Worm (Caenorhabditis elegans): ENCODE data around the gene nspd-2.
"Not testable (repeated sequence)": the region's sequence is repeated elsewhere in the genome, so short reads cannot be mapped to it uniquely, and the experiment has no call there.

nspd-2 gene

ce11 chrIV:9884257-9884656, 40.4 kb downstream of the nspd-2 start, which contains the start of the genes prp-18 and mccc-1 (continued):
- TF ChIP-seq hmg-1.2 (GFP tag; IDR thresholded peaks at IDR 0.05) (peak; percentile 77; the same call in 1 of the 2 replicates), nhr-80 (tag; optimal IDR thresholded peaks at IDR 0.05) (peak; percentile 33), snpc-1.3 (tag; optimal IDR thresholded peaks at IDR 0.05; ENCODE audit: insufficient read depth) (peak; percentile 16), pbrm-1 (GFP tag; IDR thresholded peaks at IDR 0.05) (no peak), lsl-1 (GFP tag; optimal IDR thresholded peaks at IDR 0.05) (peak; percentile 40), attf-6 (GFP tag; IDR thresholded peaks at IDR 0.05) (no peak), madf-6 (GFP tag; IDR thresholded peaks at IDR 0.05) (peak; percentile 23; the same call in 1 of the 2 replicates), rcor-1 (GFP tag; IDR thresholded peaks at IDR 0.05) (peak; percentile 37; the same call in 1 of the 2 replicates), him-1 (tag; optimal IDR thresholded peaks at IDR 0.05) (peak; percentile 23), unc-130 (GFP tag; optimal IDR thresholded peaks at IDR 0.05) (peak; percentile 2)

ce11 chrIV:9889857-9890256, 46.0 kb downstream of the nspd-2 start, which contains the start of gene ttbk-3:
Gene ttbk-3 (minus strand): TSS chrIV:9889957.
- no peak for TF ChIP-seq B0019.2 (GFP tag; conservative IDR thresholded peaks at IDR 0.05)
- no peak for TF ChIP-seq lir-1 (GFP tag; conservative IDR thresholded peaks at IDR 0.05)
- TF ChIP-seq bed-2 (GFP tag; IDR thresholded peaks at IDR 0.05): no peak
- no peak for TF ChIP-seq F22D6.2 (tag; optimal IDR thresholded peaks at IDR 0.05)
- TF ChIP-seq gei-17 (GFP tag; optimal IDR thresholded peaks at IDR 0.05): no peak
- TF ChIP-seq hmg-1.2 (GFP tag; IDR thresholded peaks at IDR 0.05): no peak
- no peak for TF ChIP-seq Y67H2A.10 (GFP tag; conservative IDR thresholded peaks at IDR 0.05)
- TF ChIP-seq ztf-28 (GFP tag; IDR thresholded peaks at IDR 0.05): no peak
- no peak for TF ChIP-seq ztf-22 (GFP tag; optimal IDR thresholded peaks at IDR 0.05)
- TF ChIP-seq cebp-2 (GFP tag; IDR thresholded peaks at IDR 0.05): no peak
- TF ChIP-seq madf-6 (GFP tag; IDR thresholded peaks at IDR 0.05): no peak
- TF ChIP-seq hlh-26 (GFP tag; conservative IDR thresholded peaks at IDR 0.05): no peak
- TF ChIP-seq F39B2.1 (GFP tag; IDR thresholded peaks at IDR 0.05): no peak
- no peak for TF ChIP-seq lsy-27 (tag; optimal IDR thresholded peaks at IDR 0.05; ENCODE audit: borderline replicate concordance, insufficient read depth)
- no peak for TF ChIP-seq nhr-179 (tag; optimal IDR thresholded peaks at IDR 0.05)
- TF ChIP-seq ceh-100 (GFP tag; IDR thresholded peaks at IDR 0.05): no peak
- no peak for TF ChIP-seq F37B4.10 (GFP tag; IDR thresholded peaks at IDR 0.05)
- TF ChIP-seq mcd-1 (GFP tag; IDR thresholded peaks at IDR 0.05): no peak

ce11 chrIV:9891938-9892337, 48.1 kb downstream of the nspd-2 start, which contains the start of gene F32B6.4:
Gene F32B6.4 (minus strand): TSS chrIV:9892038.
- no peak for TF ChIP-seq hlh-26 (GFP tag; conservative IDR thresholded peaks at IDR 0.05)
- TF ChIP-seq hmg-1.2 (GFP tag; IDR thresholded peaks at IDR 0.05): no peak
- TF ChIP-seq nhr-80 (tag; optimal IDR thresholded peaks at IDR 0.05): no peak
- no peak for TF ChIP-seq xnd-1 (tag; optimal IDR thresholded peaks at IDR 0.05)
- TF ChIP-seq lin-26 (GFP tag; IDR thresholded peaks at IDR 0.05): no peak
- no peak for TF ChIP-seq B0019.2 (GFP tag; conservative IDR thresholded peaks at IDR 0.05)
- no peak for TF ChIP-seq nhr-120 (GFP tag; IDR thresholded peaks at IDR 0.05)
- TF ChIP-seq nfya-2 (GFP tag; IDR thresholded peaks at IDR 0.05): no peak
- TF ChIP-seq ccch-3 (GFP tag; optimal IDR thresholded peaks at IDR 0.05): no peak
- TF ChIP-seq zfh-2 (GFP tag; conservative IDR thresholded peaks at IDR 0.05): no peak

ce11 chrIV:9893649-9894048, 49.8 kb downstream of the nspd-2 start, which contains the start of gene sss-1:
Gene sss-1 (minus strand): TSS chrIV:9893749.
- TF ChIP-seq tbp1 (GFP tag; optimal IDR thresholded peaks at IDR 0.05); nhr-80 (tag; optimal IDR thresholded peaks at IDR 0.05); attf-5 (GFP tag; optimal IDR thresholded peaks at IDR 0.05): not testable (repeated sequence)
